Fruit fly (Drosophila melanogaster): Measurements from ENCODE around the gene CG1077.

Gene CG1077

DNA sequence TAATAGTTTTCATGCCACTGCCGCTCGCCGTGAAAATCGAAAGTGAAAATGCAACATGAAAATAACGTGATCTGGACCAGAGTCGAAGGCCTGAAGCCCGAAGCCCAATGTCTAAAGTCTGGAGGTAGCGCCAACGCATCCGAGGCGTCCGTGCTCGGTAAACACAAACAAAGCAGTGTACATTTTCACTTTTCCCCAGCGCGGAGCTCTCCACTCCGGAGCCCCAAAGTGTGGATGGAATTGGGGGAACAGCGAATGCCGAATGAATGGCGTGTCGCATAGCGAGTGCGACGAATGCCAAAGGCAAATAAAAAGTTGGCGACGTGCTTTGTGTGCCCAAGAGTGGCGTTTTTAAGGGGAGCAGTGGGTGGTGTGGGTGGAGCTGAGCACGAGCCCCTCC, 35.7 kb downstream of the CG1077 start (continued):
- TF ChIP-seq al (GFP tag; IDR thresholded peaks at IDR 0.05) (no peak), chn (GFP tag; optimal IDR thresholded peaks at IDR 0.05) (no peak), CG6254 (GFP tag; optimal IDR thresholded peaks at IDR 0.05) (peak; percentile 18), sens (GFP tag) (peak; percentile 46), CG8290 (GFP tag; optimal IDR thresholded peaks at IDR 0.05) (no peak), CG8290 (tag; optimal IDR thresholded peaks at IDR 0.05) (peak in 1 of 2 experiments; percentile 15), CG1603 (tag; optimal IDR thresholded peaks at IDR 0.05) (peak; percentile 40), Xrp1 (GFP tag; IDR thresholded peaks at IDR 0.05) (0 out of 2 replicates have a peak, but pooled peaks have one; percentile 19), CG10543 (GFP tag; optimal IDR thresholded peaks at IDR 0.05) (peak; percentile 4), CG12071 (GFP tag; optimal IDR thresholded peaks at IDR 0.05) (peak; percentile 44), CG7357 (GFP tag; IDR thresholded peaks at IDR 0.05) (0 out of 3 replicates have a peak, but pooled peaks have one; percentile 24), crol (GFP tag; IDR thresholded peaks at IDR 0.05) (peak; percentile 65), B-H1 (GFP tag; IDR thresholded peaks at IDR 0.05) (no peak; the same call in 2 of the 3 replicates), grn (GFP tag; optimal IDR thresholded peaks at IDR 0.05) (no peak), sug (tag; optimal IDR thresholded peaks at IDR 0.05) (no peak), CG2199 (GFP tag; IDR thresholded peaks at IDR 0.05) (0 out of 3 replicates have a peak, but pooled peaks have one; percentile 21), bsh (GFP tag; optimal IDR thresholded peaks at IDR 0.05) (peak in 1 of 2 experiments; percentile 28), Blimp-1 (GFP tag; optimal IDR thresholded peaks at IDR 0.05) (peak; percentile 96), ewg (GFP tag; optimal IDR thresholded peaks at IDR 0.05) (peak; percentile 10), CG7928 (GFP tag; optimal IDR thresholded peaks at IDR 0.05) (no peak), CG3407 (GFP tag; optimal IDR thresholded peaks at IDR 0.05) (peak; percentile 31), CG2875 (GFP tag; optimal IDR thresholded peaks at IDR 0.05) (peak; percentile 24), CG10267 (tag; optimal IDR thresholded peaks at IDR 0.05) (no peak), CG12769 (tag; optimal IDR thresholded peaks at IDR 0.05) (peak; percentile 52), sr (GFP tag; IDR thresholded peaks at IDR 0.05) (no peak)

dm6 chr3R:6206349-6206748, 39.1 kb downstream of the CG1077 start:
- peak; percentile 92 for TF ChIP-seq CG15073 (GFP tag; optimal IDR thresholded peaks at IDR 0.05)
- TF ChIP-seq Med (GFP tag), result peak; percentile 33
- peak; percentile 49 for TF ChIP-seq wek (GFP tag; optimal IDR thresholded peaks at IDR 0.05)
- TF ChIP-seq stwl (tag; optimal IDR thresholded peaks at IDR 0.05), result peak; percentile 14

DNA sequence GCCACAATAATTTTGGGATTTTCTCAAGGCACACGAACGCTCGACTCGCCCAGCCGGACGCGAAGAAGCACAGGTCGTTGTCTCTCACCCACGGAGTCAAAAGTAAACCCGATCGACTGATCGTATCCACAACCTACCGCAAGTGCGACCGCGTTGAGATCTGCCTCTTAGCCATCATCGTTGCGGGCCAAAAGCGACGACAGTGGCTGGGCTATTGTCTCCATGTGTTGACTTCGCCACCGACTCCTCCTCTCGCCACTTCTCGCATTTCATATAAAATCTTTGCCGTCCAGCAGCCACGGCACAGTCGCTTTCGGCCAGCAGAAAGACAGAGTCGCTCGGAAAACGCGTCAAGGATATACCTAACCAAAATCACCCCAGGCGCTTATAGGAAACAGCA, 41.8 kb downstream of the CG1077 start, which contains the start of gene Osi2:
Osi2 (plus strand) TSS at position 301 of the 400 bp plus-strand sequence.
- TF ChIP-seq lab (GFP tag; optimal IDR thresholded peaks at IDR 0.05) (no peak), CG12769 (tag; optimal IDR thresholded peaks at IDR 0.05) (peak; percentile 0), Deaf1 (tag; optimal IDR thresholded peaks at IDR 0.05) (peak; percentile 65), row (GFP tag; IDR thresholded peaks at IDR 0.05) (no peak), Ets65A (GFP tag) (peak; percentile 33)

DNA sequence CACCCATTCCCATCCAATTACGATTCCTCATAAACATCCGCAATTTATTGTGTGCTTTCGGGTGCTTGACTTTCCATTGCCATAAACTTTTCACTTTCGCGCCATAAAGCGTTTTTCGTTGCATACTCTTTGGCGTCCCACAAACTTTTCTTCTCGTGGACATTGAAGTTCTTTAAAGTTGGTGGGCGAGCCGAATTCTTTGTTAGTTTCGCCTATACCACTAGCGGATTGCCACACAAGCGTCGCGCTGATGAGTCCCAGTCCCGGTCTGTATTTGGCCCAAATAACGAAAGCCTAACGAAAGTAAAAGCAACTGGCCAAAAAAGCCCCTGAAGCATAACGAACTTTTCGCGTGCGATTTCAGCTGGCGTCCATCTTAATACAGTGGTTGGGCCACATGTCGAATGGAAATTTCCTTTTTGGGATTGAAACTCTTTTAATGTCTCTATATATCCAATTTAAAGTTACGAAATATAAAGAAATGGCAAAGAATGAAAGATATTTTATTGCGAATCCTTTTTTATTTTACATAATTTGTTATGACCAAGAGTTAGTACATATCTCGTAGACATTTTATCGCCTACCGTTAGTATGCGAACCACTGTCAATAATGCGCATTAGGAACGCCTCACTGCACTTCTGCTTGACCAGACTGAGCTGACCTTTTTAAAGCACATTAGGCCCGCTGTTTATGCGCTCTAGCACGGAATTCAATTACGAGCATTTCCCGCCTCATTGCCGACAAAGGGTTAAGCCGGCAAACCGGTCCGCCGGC, 43.2 kb downstream of the CG1077 start:
- TF ChIP-seq CG4707 (GFP tag; optimal IDR thresholded peaks at IDR 0.05) (no peak), oc (tag; optimal IDR thresholded peaks at IDR 0.05) (peak; percentile 90), gem (tag; optimal IDR thresholded peaks at IDR 0.05) (peak; percentile 24), ci (GFP tag; IDR thresholded peaks at IDR 0.05) (no peak), Hr78 (GFP tag; optimal IDR thresholded peaks at IDR 0.05) (peak in 1 of 2 experiments; percentile 87), row (GFP tag; IDR thresholded peaks at IDR 0.05) (0 out of 3 replicates have a peak, but pooled peaks have one; percentile 30), CG11504 (tag; optimal IDR thresholded peaks at IDR 0.05) (peak; percentile 6), sd (tag; optimal IDR thresholded peaks at IDR 0.05) (peak; percentile 48), CTCF (GFP tag; optimal IDR thresholded peaks at IDR 0.05) (peak; percentile 8), Sox100B (GFP tag; optimal IDR thresholded peaks at IDR 0.05) (peak; percentile 25), CG12769 (tag; optimal IDR thresholded peaks at IDR 0.05) (peak; percentile 7), NK7.1 (GFP tag; optimal IDR thresholded peaks at IDR 0.05) (no peak), Sox102F (GFP tag; optimal IDR thresholded peaks at IDR 0.05) (peak; percentile 53), Blimp-1 (GFP tag; optimal IDR thresholded peaks at IDR 0.05) (peak; percentile 66), CG17359 (tag; optimal IDR thresholded peaks at IDR 0.05) (peak; percentile 16), Med (GFP tag) (peak; percentile 70)

Data from whole organism, embryonic.